Fruit fly (Drosophila melanogaster): ENCODE data around the gene CG14304.

Gene CG14304

DNA sequence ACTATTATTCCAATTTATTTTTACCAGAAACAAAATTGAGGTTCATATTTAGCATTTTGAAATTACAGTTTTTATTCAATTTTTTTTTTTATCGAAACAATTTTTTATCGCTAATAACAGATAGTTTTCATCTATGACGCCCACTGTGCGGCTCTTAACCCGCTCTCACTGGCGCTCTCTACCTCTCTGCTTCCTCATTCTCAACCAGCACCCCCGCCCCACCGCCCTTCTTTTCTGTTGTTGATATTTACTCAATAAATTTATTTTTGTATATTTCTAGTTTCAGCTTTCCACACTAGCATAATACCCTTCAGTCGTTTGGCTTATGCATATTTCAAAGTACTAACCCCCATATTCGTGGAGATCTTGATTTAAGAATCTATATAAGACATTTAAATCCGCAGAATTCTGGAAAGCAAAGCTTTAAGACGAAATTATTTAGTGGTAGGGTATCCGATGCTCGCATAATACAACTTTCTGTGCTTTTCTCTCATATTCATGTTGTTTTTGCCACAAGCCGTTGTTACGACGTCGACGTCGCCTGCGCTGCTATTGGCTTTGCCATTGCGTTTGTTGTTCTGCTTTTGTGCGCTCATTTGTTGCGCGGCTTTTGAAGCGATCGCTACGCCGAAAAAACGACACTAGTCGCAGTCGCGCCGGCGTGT lies 37.1 kb downstream of the CG14304 start:
- TF ChIP-seq CG17361 (GFP tag; IDR thresholded peaks at IDR 0.05) = peak; percentile 98
- peak; percentile 83 for TF ChIP-seq Jarid2 (GFP tag; optimal IDR thresholded peaks at IDR 0.05)
- peak; percentile 98 for TF ChIP-seq lab (GFP tag; optimal IDR thresholded peaks at IDR 0.05)
- peak; percentile 23 for TF ChIP-seq Dp (GFP tag; optimal IDR thresholded peaks at IDR 0.05)
- TF ChIP-seq Hmx (GFP tag; optimal IDR thresholded peaks at IDR 0.05) = peak; percentile 85
- peak; percentile 94 for TF ChIP-seq slou (GFP tag; optimal IDR thresholded peaks at IDR 0.05)
- peak; percentile 80 for TF ChIP-seq CG16779 (GFP tag; IDR thresholded peaks at IDR 0.05)
- TF ChIP-seq CG32772 (GFP tag; IDR thresholded peaks at IDR 0.05) = peak; percentile 91
- TF ChIP-seq CG2202 (tag; optimal IDR thresholded peaks at IDR 0.05) = peak; percentile 96
- peak; percentile 94 for TF ChIP-seq jigr1 (GFP tag; IDR thresholded peaks at IDR 0.05)
- peak; percentile 91 for TF ChIP-seq onecut (GFP tag; IDR thresholded peaks at IDR 0.05)
- peak; percentile 89 for TF ChIP-seq Nf-YB (GFP tag; optimal IDR thresholded peaks at IDR 0.05)
- peak; percentile 95 for TF ChIP-seq Vsx1 (GFP tag; optimal IDR thresholded peaks at IDR 0.05)
- TF ChIP-seq CG7963 (GFP tag; IDR thresholded peaks at IDR 0.05; ENCODE audit: partially characterized antibody) = no peak
- TF ChIP-seq CG34224 (GFP tag; IDR thresholded peaks at IDR 0.05; ENCODE audit: partially characterized antibody) = no peak; the same call in none of the 3 replicates
- TF ChIP-seq slbo (GFP tag; IDR thresholded peaks at IDR 0.05) = peak; percentile 95
- TF ChIP-seq dmrt11E (tag; optimal IDR thresholded peaks at IDR 0.05) = peak; percentile 95
- peak; percentile 94 for TF ChIP-seq CG12155 (GFP tag; optimal IDR thresholded peaks at IDR 0.05)
- peak; percentile 97 for TF ChIP-seq CG18619 (GFP tag; optimal IDR thresholded peaks at IDR 0.05)
- TF ChIP-seq CG12219 (GFP tag; optimal IDR thresholded peaks at IDR 0.05) = peak; percentile 93
- TF ChIP-seq pzg (GFP tag; optimal IDR thresholded peaks at IDR 0.05) = peak; percentile 16
- TF ChIP-seq vnd (GFP tag; IDR thresholded peaks at IDR 0.05; ENCODE audit: partially characterized antibody) = no peak
- TF ChIP-seq hbn (GFP tag; IDR thresholded peaks at IDR 0.05; ENCODE audit: partially characterized antibody) = 0 out of 2 replicates have a peak, but pooled peaks have one; percentile 24
- TF ChIP-seq emc (GFP tag; optimal IDR thresholded peaks at IDR 0.05) = peak; percentile 93
- TF ChIP-seq grau (tag; optimal IDR thresholded peaks at IDR 0.05) = peak; percentile 96
- peak; percentile 93 for TF ChIP-seq CG12744 (GFP tag; optimal IDR thresholded peaks at IDR 0.05)
- TF ChIP-seq tup (GFP tag; optimal IDR thresholded peaks at IDR 0.05) = peak; percentile 93
- peak; percentile 96 for TF ChIP-seq Fer1 (GFP tag; optimal IDR thresholded peaks at IDR 0.05)
- TF ChIP-seq GATAe (GFP tag; conservative IDR thresholded peaks at IDR 0.05) = peak; percentile 84
- TF ChIP-seq corto (GFP tag; optimal IDR thresholded peaks at IDR 0.05) = peak; percentile 27
- TF ChIP-seq CG1529 (GFP tag; optimal IDR thresholded peaks at IDR 0.05) = peak; percentile 97
- TF ChIP-seq Aef1 (GFP tag; IDR thresholded peaks at IDR 0.05) = peak; percentile 95
- peak; percentile 100 for TF ChIP-seq sens (GFP tag)
- peak; percentile 92 for TF ChIP-seq CG17612 (GFP tag; IDR thresholded peaks at IDR 0.05)
- peak; percentile 97 for TF ChIP-seq PHDP (tag; optimal IDR thresholded peaks at IDR 0.05)
- TF ChIP-seq CG12299 (tag; optimal IDR thresholded peaks at IDR 0.05) = peak; percentile 88
- peak; percentile 95 for TF ChIP-seq ci (GFP tag; IDR thresholded peaks at IDR 0.05)
- TF ChIP-seq Gsc (GFP tag; IDR thresholded peaks at IDR 0.05) = peak; percentile 83
- TF ChIP-seq nom (GFP tag; optimal IDR thresholded peaks at IDR 0.05) = peak; percentile 73
- no peak for TF ChIP-seq Elba2 (GFP tag; optimal IDR thresholded peaks at IDR 0.05)
- TF ChIP-seq Bteb2 (GFP tag; optimal IDR thresholded peaks at IDR 0.05) = peak; percentile 96
- TF ChIP-seq HLH54F (GFP tag; optimal IDR thresholded peaks at IDR 0.05) = peak; percentile 97
- TF ChIP-seq knrl (GFP tag; IDR thresholded peaks at IDR 0.05; ENCODE audit: partially characterized antibody) = 0 out of 3 replicates have a peak, but pooled peaks have one; percentile 43
- peak; percentile 98 for TF ChIP-seq ATbp (GFP tag; optimal IDR thresholded peaks at IDR 0.05)
- TF ChIP-seq dm (GFP tag; optimal IDR thresholded peaks at IDR 0.05) = peak; percentile 88
- TF ChIP-seq CG11247 (GFP tag; IDR thresholded peaks at IDR 0.05) = peak; percentile 94
- peak; percentile 95 for TF ChIP-seq CG31441 (GFP tag; IDR thresholded peaks at IDR 0.05)
- peak; percentile 98 for TF ChIP-seq nmo (GFP tag; optimal IDR thresholded peaks at IDR 0.05)
- TF ChIP-seq CG6689 (GFP tag; IDR thresholded peaks at IDR 0.05) = peak; percentile 95
